Fruit fly (Drosophila melanogaster) whole organism, embryonic: ENCODE results near the gene CG13026.
A peak's percentile ranks its signal among the peaks of the same experiment; 100 is the strongest.

Source experiments
- ATbp ChIP-seq: fragments of 200-800 bp; sonication (Bioruptor generic); optimal IDR thresholded peaks from 2 replicates; lab custom pipeline; 2017; ENCODE audit warnings: missing biosample characterization, mild to moderate bottlenecking, missing genetic modification characterization, missing genetic modification reagents
- Abd-B ChIP-seq: fragments of 200-800 bp; sonication (Bioruptor generic); optimal IDR thresholded peaks from 2 replicates; lab custom pipeline; 2018; ENCODE audit warnings: missing biosample characterization, mild to moderate bottlenecking, missing genetic modification characterization, moderate library complexity
- CG11247 ChIP-seq: fragments of 200-800 bp; sonication (Bioruptor generic); IDR thresholded peaks from 2 replicates; pipeline ENCODE4 v1.3.6; 2022; ENCODE audit warnings: missing biosample characterization, missing genetic modification characterization
- CG11398 ChIP-seq: fragments of 200-800 bp; sonication (Bioruptor generic); optimal IDR thresholded peaks from 2 replicates; lab custom pipeline; 2016; ENCODE audit warnings: missing biosample characterization, missing genetic modification characterization
- CG12299 ChIP-seq: fragments of 200-800 bp; sonication (Bioruptor generic); optimal IDR thresholded peaks from 2 replicates; lab custom pipeline; 2018; ENCODE audit warnings: missing biosample characterization, mild to moderate bottlenecking, missing genetic modification characterization
- CG12942 ChIP-seq: fragments of 200-800 bp; sonication (Bioruptor generic); optimal IDR thresholded peaks from 3 replicates; lab custom pipeline; 2016; ENCODE audit warnings: missing biosample characterization, missing genetic modification characterization
- CG13894 ChIP-seq: fragments of 200-800 bp; sonication (Bioruptor generic); optimal IDR thresholded peaks from 3 replicates; lab custom pipeline; 2018; ENCODE audit warnings: missing biosample characterization, mild to moderate bottlenecking, missing genetic modification characterization, moderate library complexity
- CG14860 ChIP-seq: fragments of 200-800 bp; sonication (Bioruptor generic); IDR thresholded peaks from 3 replicates; pipeline ENCODE4 v1.3.6; 2022; ENCODE audit warnings: missing biosample characterization, missing genetic modification characterization; ENCODE audit not compliant: partially characterized antibody
- CG1603 ChIP-seq: fragments of 200-800 bp; sonication (Bioruptor generic); optimal IDR thresholded peaks from 2 replicates; lab custom pipeline; 2019; ENCODE audit warnings: missing biosample characterization, mild to moderate bottlenecking, missing genetic modification characterization, moderate library complexity
- CG1647 ChIP-seq: fragments of 200-800 bp; sonication (Bioruptor generic); optimal IDR thresholded peaks from 3 replicates; lab custom pipeline; 2016; ENCODE audit warnings: missing biosample characterization, missing genetic modification characterization
- CG17186 ChIP-seq: fragments of 200-800 bp; sonication (Bioruptor generic); optimal IDR thresholded peaks from 3 replicates; lab custom pipeline; 2017; ENCODE audit warnings: missing biosample characterization, missing genetic modification reagents, missing genetic modification characterization
- CG1792 ChIP-seq: fragments of 200-800 bp; sonication (Bioruptor generic); optimal IDR thresholded peaks from 2 replicates; lab custom pipeline; 2016; ENCODE audit warnings: missing biosample characterization, missing genetic modification characterization
- CG18476 ChIP-seq: fragments of 200-800 bp; sonication (Bioruptor generic); optimal IDR thresholded peaks from 2 replicates; lab custom pipeline; 2016; ENCODE audit warnings: missing biosample characterization, mild to moderate bottlenecking, missing genetic modification characterization
- CG2202 ChIP-seq: fragments of 200-800 bp; sonication (Bioruptor generic); optimal IDR thresholded peaks from 2 replicates; lab custom pipeline; 2018; ENCODE audit warnings: missing biosample characterization, mild to moderate bottlenecking, missing genetic modification characterization
- CG2712 ChIP-seq: fragments of 200-800 bp; optimal IDR thresholded peaks from 3 replicates; lab custom pipeline; 2019; ENCODE audit warnings: missing biosample characterization, mild to moderate bottlenecking, missing genetic modification characterization, moderate library complexity
- CG30020 ChIP-seq: fragments of 200-800 bp; optimal IDR thresholded peaks from 2 replicates; lab custom pipeline; 2019; ENCODE audit warnings: missing biosample characterization, mild to moderate bottlenecking, missing genetic modification characterization, moderate library complexity
- CG3838 ChIP-seq: fragments of 200-800 bp; sonication (Bioruptor generic); optimal IDR thresholded peaks from 3 replicates; lab custom pipeline; 2016; ENCODE audit warnings: missing biosample characterization, missing genetic modification characterization
- CG5953 ChIP-seq: fragments of 200-800 bp; sonication (Bioruptor generic); IDR thresholded peaks from 2 replicates; pipeline ENCODE4 v1.3.6; 2022; ENCODE audit warnings: missing biosample characterization, missing genetic modification characterization
- CG6175 ChIP-seq: fragments of 200-800 bp; sonication (Bioruptor generic); IDR thresholded peaks from 3 replicates; pipeline ENCODE4 v1.3.6; 2022; ENCODE audit warnings: missing biosample characterization, missing genetic modification characterization
- CG6765 ChIP-seq: fragments of 200-800 bp; sonication (Bioruptor generic); optimal IDR thresholded peaks from 3 replicates; lab custom pipeline; 2017; ENCODE audit warnings: missing biosample characterization, mild to moderate bottlenecking, missing genetic modification characterization
- CG8765 ChIP-seq: fragments of 200-800 bp; sonication (Bioruptor generic); IDR thresholded peaks from 2 replicates; pipeline ENCODE4 v1.3.6; 2022; ENCODE audit warnings: missing biosample characterization, missing genetic modification characterization
- CG9437 ChIP-seq: fragments of 200-800 bp; sonication (Bioruptor generic); optimal IDR thresholded peaks from 2 replicates; lab custom pipeline; 2018; ENCODE audit warnings: missing biosample characterization, mild to moderate bottlenecking, missing genetic modification characterization
- E2f2 ChIP-seq: fragments of 200-800 bp; sonication (Bioruptor generic); IDR thresholded peaks from 2 replicates; pipeline ENCODE4 v1.3.6; 2022; ENCODE audit warnings: missing biosample characterization, missing genetic modification characterization
- Ets97D ChIP-seq: fragments of 200-800 bp; sonication (Bioruptor generic); optimal IDR thresholded peaks from 3 replicates; lab custom pipeline; 2016; ENCODE audit warnings: missing biosample characterization, missing genetic modification characterization
- Gug ChIP-seq: fragments of 200-800 bp; sonication (Bioruptor generic); IDR thresholded peaks from 4 replicates; pipeline ENCODE4 v1.3.6; 2022; ENCODE audit warnings: missing biosample characterization, missing genetic modification characterization
- HHEX ChIP-seq: fragments of 200-800 bp; sonication (Bioruptor generic); optimal IDR thresholded peaks from 3 replicates; lab custom pipeline; 2017; ENCODE audit warnings: missing biosample characterization, mild to moderate bottlenecking, missing genetic modification characterization, missing genetic modification reagents
- HLHmδ ChIP-seq: fragments of 200-800 bp; sonication (Bioruptor generic); optimal IDR thresholded peaks from 2 replicates; lab custom pipeline; 2018; ENCODE audit warnings: missing biosample characterization, mild to moderate bottlenecking, missing genetic modification characterization, moderate library complexity
- Hey ChIP-seq: fragments of 200-800 bp; sonication (Bioruptor generic); optimal IDR thresholded peaks from 3 replicates; lab custom pipeline; 2018; ENCODE audit warnings: missing biosample characterization, mild to moderate bottlenecking, missing genetic modification characterization
- Oaz ChIP-seq: fragments of 200-800 bp; sonication (Bioruptor generic); IDR thresholded peaks from 2 replicates; pipeline ENCODE4 v1.3.6; 2022; ENCODE audit warnings: missing biosample characterization, missing genetic modification characterization
- Opbp ChIP-seq: fragments of 200-800 bp; sonication (Bioruptor generic); IDR thresholded peaks from 3 replicates; pipeline ENCODE4 v1.3.6; 2022; ENCODE audit warnings: missing biosample characterization, missing genetic modification characterization; ENCODE audit not compliant: partially characterized antibody
- Pdp1 ChIP-seq, 2 experiments: fragments of 200-800 bp; sonication (Bioruptor generic); optimal IDR thresholded peaks; 3 replicates each; lab custom pipeline; 2016; ENCODE audit warnings: missing biosample characterization in 2 of 2, missing genetic modification characterization in 2 of 2, mild to moderate bottlenecking in 1 of 2, moderate library complexity in 1 of 2
- Six4 ChIP-seq: fragments of 200-800 bp; sonication (Bioruptor generic); optimal IDR thresholded peaks from 2 replicates; lab custom pipeline; 2016; ENCODE audit warnings: missing biosample characterization, missing genetic modification characterization
- cad ChIP-seq: fragments of >200 bp; optimal IDR thresholded peaks from 2 replicates; lab custom pipeline; 2017; ENCODE audit warnings: missing biosample characterization, missing genetic modification characterization
- cato ChIP-seq: fragments of 200-800 bp; sonication (Bioruptor generic); optimal IDR thresholded peaks from 2 replicates; lab custom pipeline; 2016; ENCODE audit warnings: missing biosample characterization, missing genetic modification characterization, borderline replicate concordance
- dpn ChIP-seq, 2 experiments: fragments of 200-800 bp; sonication (Bioruptor generic); optimal IDR thresholded peaks; 3 replicates each; lab custom pipeline; 2016; ENCODE audit warnings: missing biosample characterization in 2 of 2, missing genetic modification characterization in 2 of 2
- gsb ChIP-seq: fragments of 200-800 bp; sonication (Bioruptor generic); IDR thresholded peaks from 2 replicates; pipeline ENCODE4 v1.3.6; 2022; ENCODE audit warnings: missing biosample characterization, missing genetic modification characterization
- hth ChIP-seq: fragments of >200 bp; optimal IDR thresholded peaks from 2 replicates; lab custom pipeline; 2017; ENCODE audit warnings: inconsistent platforms
- ind ChIP-seq: fragments of 200-800 bp; sonication (Bioruptor generic); optimal IDR thresholded peaks from 3 replicates; lab custom pipeline; 2016; ENCODE audit warnings: missing biosample characterization, missing genetic modification characterization
- jumu ChIP-seq: fragments of 200-800 bp; sonication (Bioruptor generic); optimal IDR thresholded peaks from 3 replicates; lab custom pipeline; 2016; ENCODE audit warnings: missing biosample characterization, missing genetic modification characterization
- kni ChIP-seq: fragments of 200-800 bp; sonication (Bioruptor generic); optimal IDR thresholded peaks from 3 replicates; lab custom pipeline; 2017; ENCODE audit warnings: mild to moderate bottlenecking, missing biosample characterization, missing genetic modification reagents, missing genetic modification characterization
- maf-S ChIP-seq: fragments of 200-800 bp; sonication (Bioruptor generic); optimal IDR thresholded peaks from 2 replicates; lab custom pipeline; 2016; ENCODE audit warnings: missing biosample characterization, missing genetic modification characterization
- mirr ChIP-seq: fragments of 200-800 bp; sonication (Bioruptor generic); optimal IDR thresholded peaks from 3 replicates; lab custom pipeline; 2018; ENCODE audit warnings: missing biosample characterization, mild to moderate bottlenecking, missing genetic modification characterization
- pb ChIP-seq: fragments of 200-800 bp; sonication (Bioruptor generic); optimal IDR thresholded peaks from 3 replicates; lab custom pipeline; 2016; ENCODE audit warnings: missing biosample characterization, missing genetic modification characterization
- pum ChIP-seq: fragments of 200-800 bp; sonication (Bioruptor generic); optimal IDR thresholded peaks from 2 replicates; lab custom pipeline; 2016; ENCODE audit warnings: missing biosample characterization, missing genetic modification characterization
- ranshi ChIP-seq: fragments of 200-800 bp; sonication (Bioruptor generic); IDR thresholded peaks from 2 replicates; pipeline ENCODE4 v1.3.6; 2022; ENCODE audit warnings: missing biosample characterization, missing genetic modification characterization
- salm ChIP-seq: fragments of 200-800 bp; sonication (Bioruptor generic); optimal IDR thresholded peaks from 2 replicates; lab custom pipeline; 2018; ENCODE audit warnings: missing biosample characterization, mild to moderate bottlenecking, missing genetic modification characterization
- slbo ChIP-seq: fragments of 200-800 bp; sonication (Bioruptor generic); IDR thresholded peaks from 2 replicates; pipeline ENCODE4 v1.3.6; 2022; ENCODE audit warnings: missing biosample characterization, missing genetic modification characterization
- sob ChIP-seq: fragments of 200-800 bp; sonication (Bioruptor generic); IDR thresholded peaks from 2 replicates; pipeline ENCODE4 v1.3.6; 2022; ENCODE audit warnings: missing biosample characterization, missing genetic modification characterization
- stwl ChIP-seq: fragments of 200-800 bp; sonication (Bioruptor generic); optimal IDR thresholded peaks from 3 replicates; lab custom pipeline; 2018; ENCODE audit warnings: missing biosample characterization, mild to moderate bottlenecking, missing genetic modification characterization, moderate library complexity
- tgo ChIP-seq: fragments of 200-800 bp; sonication (Bioruptor generic); IDR thresholded peaks from 3 replicates; pipeline ENCODE4 v1.3.6; 2022; ENCODE audit warnings: missing biosample characterization, missing genetic modification characterization
- tx ChIP-seq: fragments of 200-800 bp; sonication (Bioruptor generic); optimal IDR thresholded peaks from 2 replicates; lab custom pipeline; 2016; ENCODE audit warnings: missing biosample characterization, missing genetic modification characterization

CG13026 gene

DNA sequence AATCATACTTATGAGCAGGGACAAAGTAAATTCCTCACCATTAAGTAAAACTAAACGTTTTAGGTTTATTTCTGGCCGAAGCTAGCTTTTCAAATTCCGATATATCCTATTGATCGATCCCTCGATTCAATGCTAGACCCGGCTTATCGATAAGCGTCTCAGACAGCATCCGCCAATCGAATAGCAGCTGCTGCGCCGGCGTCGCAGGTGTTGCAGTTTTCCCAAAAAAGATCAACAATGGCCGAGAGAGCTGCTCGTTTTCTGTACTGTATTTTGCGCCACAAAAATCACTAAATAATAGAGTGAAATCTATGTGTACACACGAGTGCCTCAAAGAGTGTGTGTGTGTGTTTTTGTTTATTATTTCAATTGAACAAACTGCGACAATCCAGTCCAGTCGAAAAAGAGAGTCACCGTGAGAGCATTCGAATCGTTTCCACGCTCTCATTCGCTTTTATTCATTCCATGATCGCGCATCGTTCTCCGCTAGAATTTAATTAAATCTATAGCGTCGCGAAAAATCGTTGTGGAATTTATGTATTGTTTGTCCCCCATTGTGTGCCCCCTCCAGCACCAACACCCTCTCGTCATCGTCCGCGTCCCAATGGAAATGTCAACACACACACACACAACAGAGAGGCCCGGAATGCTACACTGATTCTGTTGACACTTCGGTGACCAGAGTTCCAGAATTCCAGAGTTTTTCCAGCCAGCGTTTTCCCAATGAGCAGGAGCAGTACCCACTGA is 12.3 kb downstream of the CG13026 start (continued):
- TF ChIP-seq CG14860 (GFP tag; lab: Robert Waterston, UW): peak; percentile 64; the same call in 2 of the 3 replicates
- no peak for TF ChIP-seq tx (GFP tag; lab: Kevin White, UChicago)
- TF ChIP-seq Ets97D (GFP tag; lab: Kevin White, UChicago): no peak
- no peak for TF ChIP-seq jumu (GFP tag; lab: Kevin White, UChicago)
- no peak for TF ChIP-seq hth
- TF ChIP-seq CG11398: no peak
- TF ChIP-seq Gug (GFP tag; lab: Robert Waterston, UW): no peak
- TF ChIP-seq Six4 (GFP tag; lab: Kevin White, UChicago): no peak
- no peak for TF ChIP-seq cad (GFP tag; lab: Kevin White, UChicago)
- no peak for TF ChIP-seq CG6175 (GFP tag; lab: Robert Waterston, UW)
- no peak for TF ChIP-seq CG13894 (tag; lab: Kevin White, UChicago)
- no peak for TF ChIP-seq CG2202
- TF ChIP-seq Opbp: peak; percentile 66; the same call in 2 of the 3 replicates
- TF ChIP-seq ATbp (GFP tag; lab: Kevin White, UChicago): no peak
- peak; percentile 31 for TF ChIP-seq stwl (tag; lab: Kevin White, UChicago)
- TF ChIP-seq CG5953: no peak
- no peak for TF ChIP-seq mirr
- no peak for TF ChIP-seq CG1792 (GFP tag; lab: Kevin White, UChicago)
- TF ChIP-seq CG12942 (GFP tag; lab: Kevin White, UChicago): no peak
- TF ChIP-seq gsb (GFP tag; lab: Robert Waterston, UW): no peak
- TF ChIP-seq HLHmδ (GFP tag; lab: Kevin White, UChicago): no peak
- TF ChIP-seq E2f2 (GFP tag; lab: Robert Waterston, UW): peak; percentile 84
- TF ChIP-seq CG1603: no peak
- no peak for TF ChIP-seq ind (GFP tag; lab: Kevin White, UChicago)
- TF ChIP-seq CG6765 (GFP tag; lab: Kevin White, UChicago): no peak
- TF ChIP-seq pb: no peak
- no peak for TF ChIP-seq CG1647 (GFP tag; lab: Kevin White, UChicago)
- TF ChIP-seq CG8765 (GFP tag; lab: Robert Waterston, UW): no peak
- no peak for TF ChIP-seq kni (GFP tag; lab: Kevin White, UChicago)
- TF ChIP-seq pum: no peak
- TF ChIP-seq Pdp1 (GFP tag; optimal IDR thresholded peaks at IDR 0.05; lab: Kevin White, UChicago): no peak
- no peak for TF ChIP-seq CG11247 (GFP tag; lab: Robert Waterston, UW)
- TF ChIP-seq CG2712 (tag; lab: Kevin White, UChicago): no peak
- no peak for TF ChIP-seq CG12299 (tag; lab: Kevin White, UChicago)
- TF ChIP-seq slbo (GFP tag; lab: Robert Waterston, UW): no peak
- TF ChIP-seq maf-S (GFP tag; lab: Kevin White, UChicago): no peak
- no peak for TF ChIP-seq CG18476 (GFP tag; lab: Kevin White, UChicago)
- no peak for TF ChIP-seq CG9437
- no peak for TF ChIP-seq sob
- TF ChIP-seq ranshi: no peak
- no peak for TF ChIP-seq Abd-B (GFP tag; lab: Kevin White, UChicago)
- TF ChIP-seq HHEX: no peak
- TF ChIP-seq cato (GFP tag; lab: Kevin White, UChicago): no peak
- no peak for TF ChIP-seq tgo (GFP tag; lab: Robert Waterston, UW)
- TF ChIP-seq Hey (tag; lab: Kevin White, UChicago): no peak
- TF ChIP-seq dpn (GFP tag; optimal IDR thresholded peaks at IDR 0.05; lab: Kevin White, UChicago): no peak
- TF ChIP-seq CG30020: no peak
- TF ChIP-seq salm (tag; lab: Kevin White, UChicago): no peak
- TF ChIP-seq CG17186 (GFP tag; lab: Kevin White, UChicago): no peak
- no peak for TF ChIP-seq CG3838
- TF ChIP-seq Oaz (GFP tag; lab: Robert Waterston, UW): no peak
